Worm (Caenorhabditis elegans) whole organism, mixed stage, embryonic: ENCODE data around the gene nhr-101.

Source experiments
- M03D4.4 ChIP-seq: sonication (generic microtip); optimal IDR thresholded peaks from 2 replicates; lab custom pipeline; 2017; ENCODE audit warnings: mild to moderate bottlenecking, missing genetic modification characterization, missing compliant biosample characterization
- bed-3 ChIP-seq: fragments of 200-800 bp; sonication (Bioruptor generic); optimal IDR thresholded peaks from 3 replicates; lab custom pipeline; 2018; ENCODE audit warnings: mild to moderate bottlenecking, missing genetic modification characterization, moderate library complexity, missing compliant biosample characterization
- blmp-1 ChIP-seq: fragments of 150-350 bp; optimal IDR thresholded peaks from 2 replicates; lab custom pipeline; 2014; ENCODE audit warnings: missing biosample characterization, missing genetic modification characterization
- ceh-39 ChIP-seq: fragments of 150-350 bp; optimal IDR thresholded peaks from 2 replicates; lab custom pipeline; 2014; ENCODE audit warnings: missing biosample characterization, missing genetic modification characterization
- ceh-43 ChIP-seq: fragments of 200-800 bp; sonication (Bioruptor generic); optimal IDR thresholded peaks from 2 replicates; lab custom pipeline; 2018; ENCODE audit warnings: mild to moderate bottlenecking, missing genetic modification characterization, moderate library complexity, missing compliant biosample characterization
- ceh-83 ChIP-seq: fragments of 200-800 bp; sonication (Bioruptor generic); optimal IDR thresholded peaks from 2 replicates; lab custom pipeline; 2018; ENCODE audit warnings: mild to moderate bottlenecking, missing genetic modification characterization, missing compliant biosample characterization
- ces-1 ChIP-seq: fragments of 150-350 bp; optimal IDR thresholded peaks from 2 replicates; lab custom pipeline; 2014; ENCODE audit warnings: missing biosample characterization, missing genetic modification reagents, missing genetic modification characterization
- cnd-1 ChIP-seq: fragments of 200-800 bp; sonication (Bioruptor generic); optimal IDR thresholded peaks from 2 replicates; lab custom pipeline; 2018; ENCODE audit warnings: mild to moderate bottlenecking, missing genetic modification characterization, missing compliant biosample characterization
- drap-1 ChIP-seq: fragments of 200-800 bp; sonication (Bioruptor generic); optimal IDR thresholded peaks from 3 replicates; lab custom pipeline; 2018; ENCODE audit warnings: mild to moderate bottlenecking, missing genetic modification characterization, missing compliant biosample characterization
- elt-1 ChIP-seq: sonication (generic microtip); optimal IDR thresholded peaks from 2 replicates; lab custom pipeline; 2017; ENCODE audit warnings: missing genetic modification characterization, mild to moderate bottlenecking, missing compliant biosample characterization, antibody characterized with exemption, moderate library complexity, borderline replicate concordance; ENCODE audit not compliant: insufficient read depth
- elt-3 ChIP-seq: fragments of 150-350 bp; optimal IDR thresholded peaks from 2 replicates; lab custom pipeline; 2014; ENCODE audit warnings: missing biosample characterization, missing genetic modification characterization
- flh-1 ChIP-seq: fragments of 200-800 bp; sonication (Bioruptor generic); optimal IDR thresholded peaks from 2 replicates; lab custom pipeline; 2018; ENCODE audit warnings: mild to moderate bottlenecking, missing genetic modification characterization, moderate library complexity, missing compliant biosample characterization
- ham-2 ChIP-seq: fragments of 200-800 bp; sonication (Bioruptor generic); optimal IDR thresholded peaks from 2 replicates; lab custom pipeline; 2018; ENCODE audit warnings: mild to moderate bottlenecking, missing genetic modification characterization, missing compliant biosample characterization
- hlh-1 ChIP-seq: fragments of 150-350 bp; optimal IDR thresholded peaks from 2 replicates; lab custom pipeline; 2014; ENCODE audit warnings: missing biosample characterization, missing genetic modification reagents, missing genetic modification characterization
- lin-13 ChIP-seq: fragments of 150-350 bp; optimal IDR thresholded peaks from 2 replicates; lab custom pipeline; 2014; ENCODE audit warnings: missing biosample characterization, missing genetic modification characterization
- lsy-2 ChIP-seq: fragments of 150-350 bp; optimal IDR thresholded peaks from 2 replicates; lab custom pipeline; 2014; ENCODE audit warnings: missing biosample characterization, missing genetic modification characterization
- mab-5 ChIP-seq: fragments of 150-350 bp; optimal IDR thresholded peaks from 2 replicates; lab custom pipeline; 2014; ENCODE audit warnings: missing biosample characterization, missing genetic modification characterization
- mep-1 ChIP-seq: fragments of 150-350 bp; optimal IDR thresholded peaks from 2 replicates; lab custom pipeline; 2017; ENCODE audit warnings: missing biosample characterization, missing genetic modification reagents, missing genetic modification characterization, inconsistent platforms
- mls-2 ChIP-seq: sonication (generic microtip); optimal IDR thresholded peaks from 2 replicates; lab custom pipeline; 2016; ENCODE audit warnings: mild to moderate bottlenecking, missing genetic modification characterization, moderate library complexity, missing compliant biosample characterization
- nhr-12 ChIP-seq: fragments of 150-350 bp; optimal IDR thresholded peaks from 2 replicates; lab custom pipeline; 2014; ENCODE audit warnings: missing biosample characterization, missing genetic modification characterization
- nhr-237 ChIP-seq: fragments of 150-350 bp; optimal IDR thresholded peaks from 2 replicates; lab custom pipeline; 2014; ENCODE audit warnings: missing biosample characterization, missing genetic modification characterization
- nhr-28 ChIP-seq: fragments of 150-350 bp; optimal IDR thresholded peaks from 2 replicates; lab custom pipeline; 2014; ENCODE audit warnings: missing biosample characterization, missing genetic modification characterization
- nhr-76 ChIP-seq: sonication (generic microtip); optimal IDR thresholded peaks from 2 replicates; lab custom pipeline; 2017; ENCODE audit warnings: missing biosample characterization, missing genetic modification characterization
- pha-4 ChIP-seq: fragments of 150-350 bp; optimal IDR thresholded peaks from 2 replicates; lab custom pipeline; 2018; ENCODE audit warnings: missing biosample characterization, missing genetic modification reagents, missing genetic modification characterization
- sem-2 ChIP-seq: fragments of 200-800 bp; sonication (Bioruptor generic); optimal IDR thresholded peaks from 2 replicates; lab custom pipeline; 2018; ENCODE audit warnings: mild to moderate bottlenecking, missing genetic modification characterization, missing compliant biosample characterization
- snpc-4 ChIP-seq: fragments of 150-350 bp; optimal IDR thresholded peaks from 2 replicates; lab custom pipeline; 2014; ENCODE audit warnings: missing biosample characterization, missing genetic modification characterization
- sptf-1 ChIP-seq: sonication (generic microtip); optimal IDR thresholded peaks from 2 replicates; lab custom pipeline; 2017; ENCODE audit warnings: mild to moderate bottlenecking, missing genetic modification characterization, moderate library complexity, missing compliant biosample characterization
- tbx-8 ChIP-seq: fragments of 200-800 bp; sonication (Bioruptor generic); optimal IDR thresholded peaks from 2 replicates; lab custom pipeline; 2018; ENCODE audit warnings: mild to moderate bottlenecking, missing genetic modification characterization, moderate library complexity, missing compliant biosample characterization
- unc-120 ChIP-seq: sonication (generic microtip); optimal IDR thresholded peaks from 2 replicates; lab custom pipeline; 2017; ENCODE audit warnings: missing genetic modification characterization, missing compliant biosample characterization; ENCODE audit not compliant: poor library complexity, severe bottlenecking
- unc-39 ChIP-seq: fragments of 150-350 bp; optimal IDR thresholded peaks from 2 replicates; lab custom pipeline; 2014; ENCODE audit warnings: missing biosample characterization, missing genetic modification characterization
- unc-62 ChIP-seq: fragments of 150-350 bp; optimal IDR thresholded peaks from 2 replicates; lab custom pipeline; 2014; ENCODE audit warnings: missing biosample characterization, missing genetic modification reagents, missing genetic modification characterization
- zip-8 ChIP-seq: fragments of 150-350 bp; optimal IDR thresholded peaks from 2 replicates; lab custom pipeline; 2014; ENCODE audit warnings: missing biosample characterization, missing genetic modification characterization
- ztf-11 ChIP-seq: fragments of 150-350 bp; optimal IDR thresholded peaks from 2 replicates; lab custom pipeline; 2014; ENCODE audit warnings: missing biosample characterization, missing genetic modification characterization

Gene nhr-101

DNA sequence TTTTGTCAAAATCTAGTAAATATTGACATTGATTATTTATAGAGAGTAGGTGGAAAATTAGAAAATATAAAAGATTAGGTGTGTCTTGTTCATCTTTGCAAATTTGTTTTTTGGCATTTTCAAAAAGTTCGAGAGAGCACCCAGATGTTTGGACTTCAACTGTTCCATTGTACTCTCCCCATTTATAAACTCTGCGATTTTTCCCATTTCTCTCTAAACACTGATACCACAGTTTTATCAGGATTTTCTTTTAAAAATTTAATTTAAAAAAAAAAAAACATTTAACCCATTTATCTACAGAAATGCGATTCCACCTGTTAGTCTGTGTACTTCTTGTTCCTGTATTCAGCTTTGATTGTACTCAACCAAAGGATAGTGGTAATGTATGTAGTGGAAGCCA is 42.7 kb downstream of the nhr-101 start, which contains the start of gene tag-290:
Gene tag-290, plus strand, starts transcription at position 301 of the 400 bp plus-strand sequence.
- TF ChIP-seq unc-120 (tag; lab: Kevin White, UChicago) (no peak), mep-1 (tag; lab: Kevin White, UChicago) (no peak), cnd-1 (no peak), unc-39 (tag; lab: Kevin White, UChicago) (no peak), ces-1 (no peak), mls-2 (no peak), hlh-1 (no peak), mab-5 (tag; lab: Kevin White, UChicago) (no peak), bed-3 (GFP tag; lab: Kevin White, UChicago) (no peak), nhr-76 (tag; lab: Kevin White, UChicago) (no peak), ztf-11 (tag; lab: Kevin White, UChicago) (no peak), sem-2 (GFP tag; lab: Kevin White, UChicago) (no peak), snpc-4 (tag; lab: Kevin White, UChicago) (no peak), M03D4.4 (tag; lab: Kevin White, UChicago) (no peak), blmp-1 (tag; lab: Kevin White, UChicago) (no peak), ceh-83 (GFP tag; lab: Kevin White, UChicago) (no peak), flh-1 (no peak), nhr-237 (no peak), ceh-43 (GFP tag; lab: Kevin White, UChicago) (no peak)

DNA sequence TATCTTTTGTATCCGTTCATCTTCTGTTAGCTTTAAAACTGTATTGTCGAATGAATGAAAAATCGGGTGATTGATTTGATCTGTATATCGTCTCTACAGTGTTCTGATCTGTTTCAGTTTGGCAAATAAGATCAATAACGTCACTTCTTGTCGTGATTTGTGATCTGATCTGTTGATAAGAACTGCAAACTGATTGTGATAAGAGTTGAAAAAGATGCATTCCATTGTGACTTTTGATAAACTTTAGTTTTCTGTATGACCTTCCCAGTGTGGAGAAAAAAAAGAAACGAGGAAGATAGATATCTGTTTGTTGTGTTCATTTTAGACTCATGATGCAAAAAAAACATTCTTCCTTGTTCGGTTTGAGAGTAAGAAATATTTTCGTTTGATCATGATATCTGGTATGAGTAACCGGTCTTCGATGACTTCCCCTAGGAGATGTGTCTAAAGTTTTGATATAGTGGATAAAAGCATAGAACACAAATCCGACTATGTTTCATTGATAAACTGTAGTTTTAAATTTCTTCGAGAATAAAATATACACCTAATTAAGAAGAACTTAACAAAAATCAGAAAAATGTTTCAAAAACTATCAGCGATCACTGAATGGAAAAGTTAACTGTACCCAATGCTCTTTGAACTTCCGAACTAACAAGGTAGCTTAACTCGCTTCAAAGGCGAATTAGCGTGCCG is 44.7 kb downstream of the nhr-101 start:
- no peak for TF ChIP-seq zip-8 (tag; lab: Kevin White, UChicago)
- peak; percentile 67 for TF ChIP-seq elt-1 (tag; lab: Kevin White, UChicago)

DNA sequence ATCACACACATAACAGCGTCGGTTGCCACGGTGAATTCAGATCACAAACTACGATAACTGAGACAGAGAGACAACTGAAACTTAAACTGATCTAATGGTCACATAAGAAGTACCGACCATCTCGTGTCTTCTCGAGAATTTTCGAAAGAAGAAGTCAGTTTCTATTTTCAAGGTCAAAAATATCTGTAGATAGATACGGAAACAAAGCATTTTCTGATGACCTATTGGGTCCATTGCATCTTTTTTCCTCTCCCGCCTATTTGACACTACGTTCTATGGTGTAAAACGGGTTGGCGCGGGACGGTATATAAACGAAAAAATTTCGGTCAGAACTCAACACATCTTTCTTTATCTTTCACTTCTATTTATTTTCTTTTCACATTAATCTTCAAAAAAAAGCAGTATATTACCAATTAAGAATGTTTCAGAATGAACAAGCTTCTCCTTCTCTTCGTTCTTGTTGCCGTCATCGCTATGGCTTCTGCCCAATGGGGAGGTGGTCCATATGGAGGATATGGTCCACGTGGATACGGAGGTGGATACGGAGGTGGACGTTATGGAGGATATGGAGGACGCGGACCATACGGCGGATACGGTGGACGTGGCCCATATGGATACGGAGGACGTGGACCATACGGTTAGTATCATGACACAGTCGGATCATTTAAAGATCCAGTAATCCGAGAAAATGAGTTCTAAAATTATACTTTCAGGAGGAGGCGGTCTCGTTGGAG is 45.8 kb downstream of the nhr-101 start, which contains the start of gene nlp-24:
Gene nlp-24, plus strand, starts transcription at position 429 of the 734 bp plus-strand sequence.
- TF ChIP-seq nhr-28 (no peak), unc-39 (tag; lab: Kevin White, UChicago) (no peak), blmp-1 (tag; lab: Kevin White, UChicago) (no peak), ces-1 (no peak), ztf-11 (tag; lab: Kevin White, UChicago) (no peak), flh-1 (no peak), ceh-43 (GFP tag; lab: Kevin White, UChicago) (no peak), ham-2 (GFP tag; lab: Kevin White, UChicago) (no peak), nhr-12 (tag; lab: Kevin White, UChicago) (no peak), snpc-4 (tag; lab: Kevin White, UChicago) (no peak), drap-1 (GFP tag; lab: Kevin White, UChicago) (no peak), bed-3 (GFP tag; lab: Kevin White, UChicago) (no peak), nhr-237 (no peak), cnd-1 (no peak), elt-3 (no peak), unc-62 (GFP tag; lab: Kevin White, UChicago) (no peak), lin-13 (tag; lab: Kevin White, UChicago) (no peak), lsy-2 (no peak), sptf-1 (tag; lab: Kevin White, UChicago) (no peak)

DNA sequence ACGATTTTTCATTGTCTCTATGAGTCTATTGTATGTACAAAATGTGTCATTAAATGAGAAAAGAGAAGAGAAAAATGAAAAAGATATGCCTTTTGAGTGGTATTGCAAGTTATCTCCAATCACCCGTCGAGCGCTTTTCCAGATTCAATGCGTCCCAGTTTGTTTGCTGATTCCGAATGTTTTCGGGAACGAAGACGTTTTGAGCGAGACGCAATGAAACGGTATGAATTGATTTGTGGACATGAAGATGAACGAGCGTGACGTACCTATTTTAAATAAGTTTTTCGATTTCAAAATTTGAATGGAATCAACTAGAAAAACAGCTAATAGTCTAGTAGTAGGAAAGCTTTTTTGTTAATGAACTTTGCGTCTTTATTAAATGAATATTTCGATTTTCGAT is 46.5 kb downstream of the nhr-101 start:
- TF ChIP-seq tbx-8: no peak
- TF ChIP-seq nhr-12 (tag; lab: Kevin White, UChicago): no peak
- no peak for TF ChIP-seq mls-2
- no peak for TF ChIP-seq unc-39 (tag; lab: Kevin White, UChicago)
- no peak for TF ChIP-seq cnd-1
- TF ChIP-seq snpc-4 (tag; lab: Kevin White, UChicago): no peak
- no peak for TF ChIP-seq blmp-1 (tag; lab: Kevin White, UChicago)
- TF ChIP-seq flh-1: no peak
- TF ChIP-seq ceh-83 (GFP tag; lab: Kevin White, UChicago): no peak
- TF ChIP-seq pha-4 (tag; lab: Kevin White, UChicago): no peak
- no peak for TF ChIP-seq bed-3 (GFP tag; lab: Kevin White, UChicago)
- no peak for TF ChIP-seq nhr-76 (tag; lab: Kevin White, UChicago)
- TF ChIP-seq lsy-2: no peak
- TF ChIP-seq ceh-39 (tag; lab: Kevin White, UChicago): no peak
- no peak for TF ChIP-seq ceh-43 (GFP tag; lab: Kevin White, UChicago)
- TF ChIP-seq mab-5 (tag; lab: Kevin White, UChicago): no peak
- no peak for TF ChIP-seq lin-13 (tag; lab: Kevin White, UChicago)
- no peak for TF ChIP-seq nhr-237
- TF ChIP-seq mep-1 (tag; lab: Kevin White, UChicago): no peak
- TF ChIP-seq drap-1 (GFP tag; lab: Kevin White, UChicago): no peak
